Fruit fly (Drosophila melanogaster) whole organism, pupa: Measurements from ENCODE around the gene Plod.

Source experiments
- CG10348 ChIP-seq: fragments of 200-800 bp; sonication (Bioruptor generic); IDR thresholded peaks from 2 replicates; pipeline ENCODE4 v1.3.6; 2022; ENCODE audit warnings: missing biosample characterization, missing genetic modification characterization
- CG12605 ChIP-seq: fragments of 200-800 bp; sonication (Bioruptor generic); IDR thresholded peaks from 2 replicates; pipeline ENCODE4 v1.3.6; 2022; ENCODE audit warnings: missing biosample characterization, missing genetic modification characterization
- CG13204 ChIP-seq: fragments of 200-800 bp; sonication (Bioruptor generic); optimal IDR thresholded peaks from 2 replicates; lab custom pipeline; 2018; ENCODE audit warnings: missing biosample characterization, mild to moderate bottlenecking, missing genetic modification characterization, moderate library complexity
- CG14655 ChIP-seq: fragments of 200-800 bp; sonication (Bioruptor generic); optimal IDR thresholded peaks from 3 replicates; lab custom pipeline; 2017; ENCODE audit warnings: mild to moderate bottlenecking, missing biosample characterization, missing genetic modification reagents, missing genetic modification characterization
- CG15710 ChIP-seq: fragments of 200-800 bp; sonication (Bioruptor generic); optimal IDR thresholded peaks from 2 replicates; lab custom pipeline; 2018; ENCODE audit warnings: missing biosample characterization, mild to moderate bottlenecking, missing genetic modification characterization, moderate library complexity
- CG17806 ChIP-seq: fragments of 200-800 bp; sonication (Bioruptor generic); optimal IDR thresholded peaks from 2 replicates; lab custom pipeline; 2018; ENCODE audit warnings: missing biosample characterization, mild to moderate bottlenecking, missing genetic modification characterization, moderate library complexity
- CG32121 ChIP-seq: fragments of 200-800 bp; sonication (Bioruptor generic); IDR thresholded peaks from 2 replicates; pipeline ENCODE4 v1.3.6; 2022; ENCODE audit warnings: missing biosample characterization, missing genetic modification characterization
- CG34367 ChIP-seq: fragments of 200-800 bp; sonication (Bioruptor generic); optimal IDR thresholded peaks from 2 replicates; lab custom pipeline; 2018; ENCODE audit warnings: missing biosample characterization, mild to moderate bottlenecking, missing genetic modification characterization
- CG4496 ChIP-seq: fragments of 200-800 bp; sonication (Bioruptor generic); IDR thresholded peaks from 3 replicates; pipeline ENCODE4 v1.3.6; 2022; ENCODE audit warnings: missing biosample characterization, missing genetic modification characterization
- CG8159 ChIP-seq: fragments of 200-800 bp; sonication (Bioruptor generic); optimal IDR thresholded peaks from 3 replicates; lab custom pipeline; 2018; ENCODE audit warnings: missing biosample characterization, mild to moderate bottlenecking, missing genetic modification characterization, moderate library complexity
- CG8301 ChIP-seq: fragments of 200-800 bp; sonication (Bioruptor generic); optimal IDR thresholded peaks from 2 replicates; lab custom pipeline; 2018; ENCODE audit warnings: missing biosample characterization, mild to moderate bottlenecking, missing genetic modification characterization
- CG9948 ChIP-seq: fragments of 200-800 bp; sonication (Bioruptor generic); optimal IDR thresholded peaks from 2 replicates; lab custom pipeline; 2018; ENCODE audit warnings: missing biosample characterization, mild to moderate bottlenecking, missing genetic modification characterization, moderate library complexity
- D1 ChIP-seq: fragments of 200-800 bp; sonication (Bioruptor generic); optimal IDR thresholded peaks from 2 replicates; lab custom pipeline; 2018; ENCODE audit warnings: missing biosample characterization, mild to moderate bottlenecking, missing genetic modification characterization, moderate library complexity
- EcR ChIP-seq: fragments of 200-800 bp; sonication (Bioruptor generic); optimal IDR thresholded peaks from 3 replicates; lab custom pipeline; 2019; ENCODE audit warnings: missing biosample characterization, missing genetic modification characterization, mild to moderate bottlenecking, moderate library complexity, missing genetic modification reagents
- Ets98B ChIP-seq: fragments of 200-800 bp; sonication (Bioruptor generic); IDR thresholded peaks from 2 replicates; pipeline ENCODE4 v1.3.6; 2022; ENCODE audit warnings: missing biosample characterization, missing genetic modification characterization
- Pif1A ChIP-seq: fragments of 200-800 bp; sonication (Bioruptor generic); optimal IDR thresholded peaks from 3 replicates; lab custom pipeline; 2016; ENCODE audit warnings: missing biosample characterization, missing genetic modification characterization
- Pif1B ChIP-seq: fragments of 200-800 bp; sonication (Bioruptor generic); optimal IDR thresholded peaks from 3 replicates; lab custom pipeline; 2016; ENCODE audit warnings: missing biosample characterization, missing genetic modification characterization
- Snoo ChIP-seq: fragments of 200-800 bp; sonication (Bioruptor generic); optimal IDR thresholded peaks from 3 replicates; lab custom pipeline; 2017; ENCODE audit warnings: missing biosample characterization, mild to moderate bottlenecking, missing genetic modification characterization, inconsistent platforms
- fd96Ca ChIP-seq: fragments of 200-800 bp; sonication (Bioruptor generic); IDR thresholded peaks from 3 replicates; pipeline ENCODE4 v1.3.6; 2022; ENCODE audit warnings: missing biosample characterization, missing genetic modification characterization
- gl ChIP-seq: fragments of 200-800 bp; sonication (Bioruptor generic); optimal IDR thresholded peaks from 2 replicates; lab custom pipeline; 2018; ENCODE audit warnings: missing biosample characterization, mild to moderate bottlenecking, missing genetic modification characterization
- rn ChIP-seq: fragments of 200-800 bp; sonication (Bioruptor generic); IDR thresholded peaks from 2 replicates; pipeline ENCODE4 v1.3.6; 2022; ENCODE audit warnings: missing biosample characterization, missing genetic modification characterization

The Plod gene

DNA sequence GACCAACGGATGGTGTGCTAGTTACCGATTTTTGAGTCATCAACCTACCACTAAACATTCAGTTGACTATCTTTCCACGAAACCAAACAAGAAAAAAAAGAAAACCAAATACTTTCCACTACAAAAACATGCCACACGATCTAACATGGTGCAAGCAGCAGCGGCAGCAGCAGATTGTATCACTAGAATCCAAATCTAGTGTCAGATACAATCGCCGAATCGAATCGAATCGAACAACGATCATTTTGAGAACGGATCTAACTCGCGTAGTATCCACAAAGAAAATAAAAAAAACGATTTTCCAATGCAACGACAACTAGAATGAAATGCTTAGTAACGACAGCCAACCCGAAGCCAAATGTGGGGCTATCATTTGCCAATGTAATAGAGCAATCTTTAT is 21.9 kb upstream of the Plod start:
- no peak for TF ChIP-seq Ets98B (GFP tag; lab: Robert Waterston, UW)
- no peak for TF ChIP-seq CG17806 (tag; lab: Kevin White, UChicago)
- TF ChIP-seq rn = no peak
- no peak for TF ChIP-seq EcR (GFP tag; lab: Kevin White, UChicago)
- TF ChIP-seq fd96Ca = no peak
- no peak for TF ChIP-seq CG8159 (tag; lab: Kevin White, UChicago)
- no peak for TF ChIP-seq gl
- TF ChIP-seq D1 (tag; lab: Kevin White, UChicago) = no peak
- TF ChIP-seq CG15710 (tag; lab: Kevin White, UChicago) = no peak
- no peak for TF ChIP-seq CG34367 (tag; lab: Kevin White, UChicago)
- TF ChIP-seq CG9948 (tag; lab: Kevin White, UChicago) = no peak

DNA sequence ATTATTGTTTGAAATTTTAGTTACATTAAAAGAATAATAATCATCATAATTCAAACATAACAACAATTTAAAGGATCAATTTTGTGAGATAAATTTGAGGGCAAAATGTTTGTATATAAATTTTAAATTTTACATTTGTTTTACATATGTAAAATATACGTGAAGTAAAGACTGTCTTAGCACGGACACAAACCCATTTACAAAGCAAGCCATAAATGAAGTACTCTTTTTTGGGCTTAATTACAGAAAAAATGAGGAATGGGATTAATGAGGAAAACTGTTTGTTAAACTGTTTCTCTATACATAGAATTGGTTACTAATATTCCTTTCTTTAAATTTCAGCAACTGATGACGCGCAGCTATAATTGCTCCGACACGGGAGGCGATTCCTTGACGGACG is 18.8 kb upstream of the Plod start:
- TF ChIP-seq CG14655 (GFP tag; lab: Kevin White, UChicago) (no peak), CG8159 (tag; lab: Kevin White, UChicago) (no peak), D1 (tag; lab: Kevin White, UChicago) (no peak), fd96Ca (no peak), CG34367 (tag; lab: Kevin White, UChicago) (no peak), gl (no peak), Pif1B (no peak), Ets98B (GFP tag; lab: Robert Waterston, UW) (no peak), CG15710 (tag; lab: Kevin White, UChicago) (no peak)

DNA sequence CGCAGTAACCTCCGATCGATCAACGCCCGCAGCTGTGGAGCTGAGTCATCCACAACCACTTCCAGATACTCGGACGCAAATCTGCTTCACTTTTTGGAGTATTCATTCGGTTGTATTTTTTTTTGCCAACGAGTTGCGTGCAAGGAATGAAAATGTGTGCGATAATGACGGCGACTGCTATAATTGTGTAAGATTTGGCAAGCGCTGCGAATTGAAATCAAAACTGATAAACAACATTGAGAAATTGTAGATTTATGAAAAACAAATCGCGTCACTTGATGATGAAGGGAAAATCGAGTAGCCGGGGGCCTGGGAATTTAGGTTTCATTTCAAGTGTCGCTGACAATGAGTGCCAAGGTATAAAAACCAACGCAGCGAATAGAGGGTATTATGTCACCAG is 13.1 kb upstream of the Plod start:
- TF ChIP-seq gl (no peak), EcR (GFP tag; lab: Kevin White, UChicago) (no peak), CG8159 (tag; lab: Kevin White, UChicago) (no peak), fd96Ca (no peak)

DNA sequence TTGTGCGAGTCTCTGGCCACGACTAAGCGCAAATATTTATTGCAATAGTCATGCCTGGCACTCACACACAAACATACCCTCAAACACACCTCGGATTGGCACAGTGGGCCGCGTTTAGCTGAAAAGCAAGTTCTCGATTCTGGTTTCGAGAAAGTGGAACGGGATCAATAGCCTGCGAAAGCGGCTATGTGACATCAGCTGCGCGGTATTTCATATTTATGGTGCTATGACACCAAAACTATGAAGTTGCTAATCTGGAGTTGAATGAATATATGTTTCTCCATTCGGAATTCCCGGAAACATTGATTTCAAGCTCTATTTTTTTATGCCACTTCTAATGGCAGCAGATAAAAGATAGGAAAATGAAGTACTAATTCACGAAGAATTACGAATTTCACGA is 12.1 kb upstream of the Plod start:
- TF ChIP-seq CG32121 (no peak), CG9948 (tag; lab: Kevin White, UChicago) (no peak), gl (no peak), CG15710 (tag; lab: Kevin White, UChicago) (no peak), fd96Ca (peak; percentile 62; the same call in 1 of the 3 replicates), CG4496 (GFP tag; lab: Robert Waterston, UW) (peak; percentile 69; the same call in 2 of the 3 replicates), CG17806 (tag; lab: Kevin White, UChicago) (no peak), Snoo (tag; lab: Kevin White, UChicago) (no peak), Pif1B (no peak), CG13204 (no peak), CG12605 (GFP tag; lab: Robert Waterston, UW) (no peak), CG8301 (tag; lab: Kevin White, UChicago) (no peak), CG34367 (tag; lab: Kevin White, UChicago) (no peak), D1 (tag; lab: Kevin White, UChicago) (no peak), rn (no peak), EcR (GFP tag; lab: Kevin White, UChicago) (peak; percentile 14), Ets98B (GFP tag; lab: Robert Waterston, UW) (peak; percentile 18; the same call in 1 of the 2 replicates), CG8159 (tag; lab: Kevin White, UChicago) (no peak)

DNA sequence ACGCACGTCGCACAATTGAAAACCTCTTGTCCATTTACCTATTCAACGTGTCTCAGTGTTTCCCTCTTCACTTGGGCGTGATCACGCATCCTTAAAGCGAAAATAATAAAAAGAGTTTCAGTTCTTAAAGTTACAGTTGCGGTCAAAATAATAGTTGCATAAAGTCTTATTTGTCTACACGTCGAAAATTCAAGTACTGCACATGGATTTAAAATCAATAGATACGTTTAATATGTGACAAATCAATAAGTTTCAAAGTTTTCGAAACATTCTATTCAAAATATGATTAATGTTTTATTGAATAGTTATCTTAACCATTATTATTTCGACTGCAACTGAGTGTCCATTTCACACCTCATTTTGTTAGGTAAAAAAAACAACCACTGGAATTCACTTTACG is 10.4 kb upstream of the Plod start:
- TF ChIP-seq Pif1A (GFP tag; lab: Kevin White, UChicago) = no peak

DNA sequence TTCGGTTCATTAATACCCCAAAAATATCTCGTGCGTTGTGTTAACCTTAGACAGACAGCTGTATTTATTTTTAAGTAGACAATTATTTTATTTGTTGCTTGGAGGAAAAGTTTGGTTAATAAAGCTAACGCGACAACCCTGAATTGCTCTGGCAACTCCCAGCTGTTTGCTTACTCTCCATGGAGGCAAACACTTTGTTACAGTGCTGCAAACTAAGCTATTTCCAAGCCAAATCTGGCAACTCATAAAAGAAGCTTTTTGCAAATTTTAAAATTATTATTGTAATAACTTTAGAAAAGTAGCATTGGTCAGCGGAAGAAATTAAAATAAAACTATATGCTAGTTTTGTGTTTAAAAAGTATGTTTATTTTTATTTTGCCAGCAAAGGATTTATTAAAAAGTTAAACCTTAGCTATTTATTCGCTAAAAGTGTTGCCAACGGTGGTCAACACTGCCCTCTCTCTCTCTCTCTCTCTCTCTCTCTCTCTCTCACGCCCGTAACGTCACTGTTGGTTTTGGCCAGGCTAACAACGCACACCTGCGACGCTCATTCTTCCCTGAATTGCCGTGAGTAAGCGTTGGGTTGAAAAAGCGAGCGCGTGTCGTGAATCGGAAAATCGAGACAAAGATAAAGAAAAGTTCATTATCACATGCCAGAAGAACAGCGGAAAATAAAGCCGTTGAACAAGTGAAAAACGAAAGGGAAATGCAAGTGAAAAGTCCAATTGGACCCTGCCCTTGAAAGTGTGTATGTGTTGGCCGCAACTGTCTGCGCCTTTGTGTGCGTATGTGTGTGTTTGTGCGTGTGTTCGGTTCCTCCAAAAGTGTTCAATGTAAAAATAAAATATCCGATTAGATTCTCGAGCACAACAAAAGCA is 9.7 kb upstream of the Plod start:
- TF ChIP-seq Pif1A (GFP tag; lab: Kevin White, UChicago) = peak; percentile 97
- TF ChIP-seq Snoo (tag; lab: Kevin White, UChicago) = peak; percentile 90
- peak; percentile 98 for TF ChIP-seq Ets98B (GFP tag; lab: Robert Waterston, UW)
- peak; percentile 90 for TF ChIP-seq CG15710 (tag; lab: Kevin White, UChicago)
- TF ChIP-seq rn = peak; percentile 88
- TF ChIP-seq CG10348 = peak; percentile 25; the same call in 1 of the 2 replicates
- peak; percentile 73 for TF ChIP-seq EcR (GFP tag; lab: Kevin White, UChicago)
- peak; percentile 91 for TF ChIP-seq CG8159 (tag; lab: Kevin White, UChicago)
- TF ChIP-seq CG9948 (tag; lab: Kevin White, UChicago) = peak; percentile 79
- TF ChIP-seq CG12605 (GFP tag; lab: Robert Waterston, UW) = peak; percentile 97
- TF ChIP-seq CG32121 = peak; percentile 97
- TF ChIP-seq gl = peak; percentile 60
- TF ChIP-seq CG4496 (GFP tag; lab: Robert Waterston, UW) = peak; percentile 98
- TF ChIP-seq CG14655 (GFP tag; lab: Kevin White, UChicago) = peak; percentile 91
- peak; percentile 10 for TF ChIP-seq CG13204
- peak; percentile 91 for TF ChIP-seq CG8301 (tag; lab: Kevin White, UChicago)
- TF ChIP-seq CG17806 (tag; lab: Kevin White, UChicago) = peak; percentile 83
- TF ChIP-seq D1 (tag; lab: Kevin White, UChicago) = peak; percentile 41
- peak; percentile 98 for TF ChIP-seq fd96Ca
- peak; percentile 93 for TF ChIP-seq Pif1B
- TF ChIP-seq CG34367 (tag; lab: Kevin White, UChicago) = peak; percentile 82
